Comparison of ENCODE assay signal across 1 fruit fly cellular context in genomic region chrX:5891666-5892444, dm6.
TF ChIP-seq lines count a peak whose summit lies in the region.

No protein-coding gene starts in this region.

TF ChIP-seq in whole organism, embryonic, 481 proteins besides CTCF, POLR2A, EP300 and RAD21 (continued from another document and continues in another):
- TF ChIP-seq esg (GFP tag; conservative IDR thresholded peaks at IDR 0.05; lab: Robert Waterston, UW) (0 out of 2 replicates have a peak, but pooled peaks have one; percentile 31), trem (tag; optimal IDR thresholded peaks at IDR 0.05; lab: Kevin White, UChicago) (no peak), Xrp1 (GFP tag; IDR thresholded peaks at IDR 0.05; lab: Robert Waterston, UW) (peak; percentile 31; the same call in 1 of the 2 replicates), ham (GFP tag; IDR thresholded peaks at IDR 0.05; lab: Robert Waterston, UW) (no peak), CG9727 (GFP tag; optimal IDR thresholded peaks at IDR 0.05; lab: Kevin White, UChicago) (peak; percentile 53), Dbx (GFP tag; IDR thresholded peaks at IDR 0.05; lab: Robert Waterston, UW) (peak; percentile 76; the same call in 2 of the 3 replicates), Hr3 (GFP tag; optimal IDR thresholded peaks at IDR 0.05; lab: Kevin White, UChicago) (peak; percentile 23), slbo (GFP tag; IDR thresholded peaks at IDR 0.05; lab: Robert Waterston, UW) (peak; percentile 82), CG15696 (tag; optimal IDR thresholded peaks at IDR 0.05; lab: Kevin White, UChicago) (no peak), CG1529 (GFP tag; optimal IDR thresholded peaks at IDR 0.05; lab: Kevin White, UChicago) (no peak), ase (GFP tag; IDR thresholded peaks at IDR 0.05; lab: Robert Waterston, UW) (no peak), CG12769 (tag; optimal IDR thresholded peaks at IDR 0.05; lab: Kevin White, UChicago) (peak; percentile 54), HLH3B (GFP tag; IDR thresholded peaks at IDR 0.05; lab: Robert Waterston, UW) (no peak), CG11247 (GFP tag; IDR thresholded peaks at IDR 0.05; lab: Robert Waterston, UW) (peak; percentile 17; the same call in 1 of the 2 replicates), CG12299 (tag; optimal IDR thresholded peaks at IDR 0.05; lab: Kevin White, UChicago) (no peak), sens (GFP tag; lab: Kevin White, UChicago) (peak; percentile 90), gce (GFP tag; IDR thresholded peaks at IDR 0.05; lab: Robert Waterston, UW) (no peak), croc (GFP tag; conservative IDR thresholded peaks at IDR 0.05; lab: Robert Waterston, UW) (no peak), CG8290 (GFP tag; optimal IDR thresholded peaks at IDR 0.05; lab: Kevin White, UChicago) (no peak), CG8290 (tag; optimal IDR thresholded peaks at IDR 0.05; lab: Kevin White, UChicago) (peak in 1 of 2 experiments; percentile 48), mam (GFP tag; optimal IDR thresholded peaks at IDR 0.05; lab: Kevin White, UChicago) (peak; percentile 57), CG7556 (GFP tag; optimal IDR thresholded peaks at IDR 0.05; lab: Kevin White, UChicago) (peak; percentile 44), CG18619 (GFP tag; optimal IDR thresholded peaks at IDR 0.05; lab: Kevin White, UChicago) (peak; percentile 57), CG15601 (tag; optimal IDR thresholded peaks at IDR 0.05; lab: Kevin White, UChicago) (no peak), nmo (GFP tag; optimal IDR thresholded peaks at IDR 0.05; lab: Kevin White, UChicago) (peak; percentile 28), Dip3 (GFP tag; optimal IDR thresholded peaks at IDR 0.05; lab: Kevin White, UChicago) (peak; percentile 75), CG13624 (GFP tag; optimal IDR thresholded peaks at IDR 0.05; lab: Kevin White, UChicago) (peak; percentile 65), az2 (GFP tag; optimal IDR thresholded peaks at IDR 0.05; lab: Kevin White, UChicago) (peak; percentile 42), CG12659 (GFP tag; optimal IDR thresholded peaks at IDR 0.05; lab: Kevin White, UChicago) (peak; percentile 21), CG7839 (tag; optimal IDR thresholded peaks at IDR 0.05; lab: Kevin White, UChicago) (peak; percentile 46), CG8359 (GFP tag; optimal IDR thresholded peaks at IDR 0.05; lab: Kevin White, UChicago; ENCODE audit: borderline replicate concordance) (no peak), CG11560 (tag; IDR thresholded peaks at IDR 0.05; lab: Robert Waterston, UW) (no peak), ken (GFP tag; IDR thresholded peaks at IDR 0.05; lab: Robert Waterston, UW) (peak; percentile 45; the same call in 1 of the 3 replicates), unpg (GFP tag; optimal IDR thresholded peaks at IDR 0.05; lab: Kevin White, UChicago) (peak; percentile 54), CG12391 (tag; optimal IDR thresholded peaks at IDR 0.05; lab: Kevin White, UChicago) (peak; percentile 43), CG18599 (GFP tag; optimal IDR thresholded peaks at IDR 0.05; lab: Kevin White, UChicago) (peak; percentile 62), oc (tag; optimal IDR thresholded peaks at IDR 0.05; lab: Kevin White, UChicago) (no peak), CG11456 (GFP tag; IDR thresholded peaks at IDR 0.05; lab: Robert Waterston, UW) (peak; percentile 61; the same call in 1 of the 3 replicates), stc (GFP tag; IDR thresholded peaks at IDR 0.05; lab: Robert Waterston, UW) (no peak), Sox102F (GFP tag; optimal IDR thresholded peaks at IDR 0.05; lab: Kevin White, UChicago) (peak; percentile 20), CG10979 (tag; optimal IDR thresholded peaks at IDR 0.05; lab: Kevin White, UChicago) (peak; percentile 15), CG14014 (GFP tag; IDR thresholded peaks at IDR 0.05; lab: Robert Waterston, UW) (peak; percentile 38; the same call in 1 of the 2 replicates), Poxn (GFP tag; IDR thresholded peaks at IDR 0.05; lab: Robert Waterston, UW) (0 out of 2 replicates have a peak, but pooled peaks have one; percentile 46), Aef1 (GFP tag; IDR thresholded peaks at IDR 0.05; lab: Robert Waterston, UW) (no peak), dan (GFP tag; IDR thresholded peaks at IDR 0.05; lab: Robert Waterston, UW) (no peak), sqz (GFP tag; optimal IDR thresholded peaks at IDR 0.05; lab: Kevin White, UChicago) (peak; percentile 13), Fer1 (GFP tag; optimal IDR thresholded peaks at IDR 0.05; lab: Kevin White, UChicago) (no peak), CG18011 (GFP tag; optimal IDR thresholded peaks at IDR 0.05; lab: Kevin White, UChicago) (no peak), Atf-2 (GFP tag; optimal IDR thresholded peaks at IDR 0.05; lab: Kevin White, UChicago) (peak; percentile 16), Blimp-1 (GFP tag; optimal IDR thresholded peaks at IDR 0.05; lab: Kevin White, UChicago) (peak; percentile 45), org-1 (GFP tag; optimal IDR thresholded peaks at IDR 0.05; lab: Kevin White, UChicago) (peak; percentile 11), HLH54F (GFP tag; optimal IDR thresholded peaks at IDR 0.05; lab: Kevin White, UChicago) (peak; percentile 36), Fer3 (tag; optimal IDR thresholded peaks at IDR 0.05; lab: Kevin White, UChicago) (peak; percentile 19), HHEX (GFP tag; optimal IDR thresholded peaks at IDR 0.05; lab: Kevin White, UChicago) (no peak), CG9932 (GFP tag; IDR thresholded peaks at IDR 0.05; lab: Robert Waterston, UW) (peak; percentile 80), Dek (tag; optimal IDR thresholded peaks at IDR 0.05; lab: Kevin White, UChicago) (peak; percentile 44), nerfin-2 (GFP tag; IDR thresholded peaks at IDR 0.05; lab: Robert Waterston, UW; ENCODE audit: partially characterized antibody) (no peak), ci (GFP tag; IDR thresholded peaks at IDR 0.05; lab: Robert Waterston, UW) (no peak), pzg (GFP tag; optimal IDR thresholded peaks at IDR 0.05; lab: Kevin White, UChicago) (no peak), CG10267 (tag; optimal IDR thresholded peaks at IDR 0.05; lab: Kevin White, UChicago) (peak; percentile 10), gem (tag; optimal IDR thresholded peaks at IDR 0.05; lab: Kevin White, UChicago) (peak; percentile 69), CG7928 (GFP tag; optimal IDR thresholded peaks at IDR 0.05; lab: Kevin White, UChicago) (peak; percentile 26), ttk (GFP tag; IDR thresholded peaks at IDR 0.05; lab: Robert Waterston, UW) (0 out of 2 replicates have a peak, but pooled peaks have one; percentile 29), CG15514 (GFP tag; optimal IDR thresholded peaks at IDR 0.05; lab: Kevin White, UChicago) (peak; percentile 50), Xbp1 (GFP tag; optimal IDR thresholded peaks at IDR 0.05; lab: Kevin White, UChicago) (peak; percentile 20), CG10366 (GFP tag; IDR thresholded peaks at IDR 0.05; lab: Robert Waterston, UW) (peak; percentile 38; the same call in 1 of the 2 replicates), odd (GFP tag; optimal IDR thresholded peaks at IDR 0.05; lab: Kevin White, UChicago) (no peak), Bteb2 (GFP tag; optimal IDR thresholded peaks at IDR 0.05; lab: Kevin White, UChicago) (peak; percentile 20), CG1647 (GFP tag; optimal IDR thresholded peaks at IDR 0.05; lab: Kevin White, UChicago) (peak; percentile 5), NFAT (GFP tag; IDR thresholded peaks at IDR 0.05; lab: Robert Waterston, UW) (peak; percentile 51), exex (tag; optimal IDR thresholded peaks at IDR 0.05; lab: Kevin White, UChicago) (peak; percentile 10), CG9817 (tag; optimal IDR thresholded peaks at IDR 0.05; lab: Kevin White, UChicago) (peak; percentile 3), tx (GFP tag; optimal IDR thresholded peaks at IDR 0.05; lab: Kevin White, UChicago) (no peak), repo (GFP tag; optimal IDR thresholded peaks at IDR 0.05; lab: Kevin White, UChicago) (no peak), dm (GFP tag; optimal IDR thresholded peaks at IDR 0.05; lab: Kevin White, UChicago) (peak; percentile 13), PHDP (tag; optimal IDR thresholded peaks at IDR 0.05; lab: Kevin White, UChicago) (peak; percentile 45), gsb (GFP tag; IDR thresholded peaks at IDR 0.05; lab: Robert Waterston, UW) (no peak), chif (GFP tag; optimal IDR thresholded peaks at IDR 0.05; lab: Kevin White, UChicago) (peak; percentile 11 to 31), Opbp (GFP tag; IDR thresholded peaks at IDR 0.05; lab: Robert Waterston, UW; ENCODE audit: partially characterized antibody) (no peak), gsb-n (tag; optimal IDR thresholded peaks at IDR 0.05; lab: Kevin White, UChicago) (peak; percentile 3), bbx (GFP tag; IDR thresholded peaks at IDR 0.05; lab: Robert Waterston, UW; ENCODE audit: partially characterized antibody) (no peak), Med (GFP tag; lab: Kevin White, UChicago) (peak; percentile 92), Rfx (GFP tag; IDR thresholded peaks at IDR 0.05; lab: Robert Waterston, UW) (peak; percentile 60), CG17829 (tag; optimal IDR thresholded peaks at IDR 0.05; lab: Kevin White, UChicago) (no peak), slou (GFP tag; optimal IDR thresholded peaks at IDR 0.05; lab: Kevin White, UChicago) (peak; percentile 44), CG2712 (tag; optimal IDR thresholded peaks at IDR 0.05; lab: Kevin White, UChicago) (peak; percentile 30), ssp (GFP tag; IDR thresholded peaks at IDR 0.05; lab: Robert Waterston, UW) (no peak), jumu (GFP tag; optimal IDR thresholded peaks at IDR 0.05; lab: Kevin White, UChicago) (no peak), caup (GFP tag; optimal IDR thresholded peaks at IDR 0.05; lab: Kevin White, UChicago; ENCODE audit: severe bottlenecking) (peak; percentile 28), h (optimal IDR thresholded peaks at IDR 0.05; lab: Kevin White, UChicago) (no peak), gro (GFP tag; optimal IDR thresholded peaks at IDR 0.05; lab: Kevin White, UChicago) (peak; percentile 61), CG12071 (GFP tag; optimal IDR thresholded peaks at IDR 0.05; lab: Kevin White, UChicago) (no peak), CG31388 (GFP tag; optimal IDR thresholded peaks at IDR 0.05; lab: Kevin White, UChicago) (no peak), fd3F (GFP tag; optimal IDR thresholded peaks at IDR 0.05; lab: Kevin White, UChicago) (peak; percentile 8), al (GFP tag; IDR thresholded peaks at IDR 0.05; lab: Robert Waterston, UW) (peak; percentile 54; the same call in 1 of the 2 replicates), CG3995 (GFP tag; optimal IDR thresholded peaks at IDR 0.05; lab: Kevin White, UChicago) (no peak), schlank (tag; optimal IDR thresholded peaks at IDR 0.05; lab: Kevin White, UChicago) (peak; percentile 23), chn (GFP tag; optimal IDR thresholded peaks at IDR 0.05; lab: Kevin White, UChicago) (peak; percentile 21), CG3281 (GFP tag; optimal IDR thresholded peaks at IDR 0.05; lab: Kevin White, UChicago) (peak; percentile 37), Sry-δ (GFP tag; optimal IDR thresholded peaks at IDR 0.05; lab: Kevin White, UChicago) (no peak), CG34422 (GFP tag; IDR thresholded peaks at IDR 0.05; lab: Robert Waterston, UW) (no peak), CG4820 (GFP tag; optimal IDR thresholded peaks at IDR 0.05; lab: Kevin White, UChicago) (no peak), CG1792 (GFP tag; optimal IDR thresholded peaks at IDR 0.05; lab: Kevin White, UChicago) (peak; percentile 14), Vsx1 (GFP tag; optimal IDR thresholded peaks at IDR 0.05; lab: Kevin White, UChicago) (no peak), inv (GFP tag; IDR thresholded peaks at IDR 0.05; lab: Robert Waterston, UW; ENCODE audit: partially characterized antibody) (no peak), CG14441 (GFP tag; IDR thresholded peaks at IDR 0.05; lab: Robert Waterston, UW) (0 out of 2 replicates have a peak, but pooled peaks have one; percentile 15), fd64A (GFP tag; optimal IDR thresholded peaks at IDR 0.05; lab: Kevin White, UChicago) (no peak), Taf1 (GFP tag; IDR thresholded peaks at IDR 0.05; lab: Robert Waterston, UW) (0 out of 2 replicates have a peak, but pooled peaks have one; percentile 20), Side (GFP tag; optimal IDR thresholded peaks at IDR 0.05; lab: Kevin White, UChicago) (peak; percentile 70), kay (GFP tag; optimal IDR thresholded peaks at IDR 0.05; lab: Kevin White, UChicago) (no peak), CG3065 (GFP tag; optimal IDR thresholded peaks at IDR 0.05; lab: Kevin White, UChicago) (peak; percentile 5), lab (GFP tag; optimal IDR thresholded peaks at IDR 0.05; lab: Kevin White, UChicago) (peak; percentile 63), CG11085 (GFP tag; IDR thresholded peaks at IDR 0.05; lab: Robert Waterston, UW) (peak; percentile 52; the same call in 1 of the 2 replicates), CG2678 (tag; optimal IDR thresholded peaks at IDR 0.05; lab: Kevin White, UChicago) (peak; percentile 48), Drgx (GFP tag; IDR thresholded peaks at IDR 0.05; lab: Robert Waterston, UW) (peak; percentile 52), luna (GFP tag; optimal IDR thresholded peaks at IDR 0.05; lab: Kevin White, UChicago) (no peak), CG7271 (tag; optimal IDR thresholded peaks at IDR 0.05; lab: Kevin White, UChicago) (no peak), Meics (GFP tag; optimal IDR thresholded peaks at IDR 0.05; lab: Kevin White, UChicago) (peak; percentile 90), CG12155 (GFP tag; optimal IDR thresholded peaks at IDR 0.05; lab: Kevin White, UChicago) (peak; percentile 50), CG6813 (GFP tag; optimal IDR thresholded peaks at IDR 0.05; lab: Kevin White, UChicago) (peak; percentile 35), pan (optimal IDR thresholded peaks at IDR 0.05; lab: Kevin White, UChicago) (no peak), pan (GFP tag; optimal IDR thresholded peaks at IDR 0.05 in 1 of 2, IDR thresholded peaks at IDR 0.05 in 1 of 2) (peak in 1 of 2 experiments; percentile 37), CG17385 (GFP tag; optimal IDR thresholded peaks at IDR 0.05; lab: Kevin White, UChicago) (peak; percentile 8), prd (optimal IDR thresholded peaks at IDR 0.05; lab: Kevin White, UChicago) (no peak), prd (GFP tag; IDR thresholded peaks at IDR 0.05; lab: Robert Waterston, UW) (peak; percentile 49; the same call in 2 of the 3 replicates), row (GFP tag; IDR thresholded peaks at IDR 0.05; lab: Robert Waterston, UW) (peak; percentile 15; the same call in 2 of the 3 replicates), NfI (GFP tag; optimal IDR thresholded peaks at IDR 0.05; lab: Kevin White, UChicago) (peak; percentile 9), CG31441 (GFP tag; IDR thresholded peaks at IDR 0.05; lab: Robert Waterston, UW) (0 out of 2 replicates have a peak, but pooled peaks have one; percentile 27), phol (tag; optimal IDR thresholded peaks at IDR 0.05; lab: Kevin White, UChicago) (peak; percentile 8), CG5245 (GFP tag; optimal IDR thresholded peaks at IDR 0.05; lab: Kevin White, UChicago) (no peak), BtbVII (GFP tag; optimal IDR thresholded peaks at IDR 0.05; lab: Kevin White, UChicago) (no peak)
